Worm (Caenorhabditis elegans) whole organism, mixed stage, embryonic: ENCODE data around the gene T22F3.7.

Source experiments
- M03D4.4 ChIP-seq: sonication (generic microtip); optimal IDR thresholded peaks from 2 replicates; lab custom pipeline; 2017; ENCODE audit warnings: mild to moderate bottlenecking, missing genetic modification characterization, missing compliant biosample characterization
- blmp-1 ChIP-seq: fragments of 150-350 bp; optimal IDR thresholded peaks from 2 replicates; lab custom pipeline; 2014; ENCODE audit warnings: missing biosample characterization, missing genetic modification characterization
- ceh-39 ChIP-seq: fragments of 150-350 bp; optimal IDR thresholded peaks from 2 replicates; lab custom pipeline; 2014; ENCODE audit warnings: missing biosample characterization, missing genetic modification characterization
- drap-1 ChIP-seq: fragments of 200-800 bp; sonication (Bioruptor generic); optimal IDR thresholded peaks from 3 replicates; lab custom pipeline; 2018; ENCODE audit warnings: mild to moderate bottlenecking, missing genetic modification characterization, missing compliant biosample characterization
- elt-1 ChIP-seq: sonication (generic microtip); optimal IDR thresholded peaks from 2 replicates; lab custom pipeline; 2017; ENCODE audit warnings: missing genetic modification characterization, mild to moderate bottlenecking, missing compliant biosample characterization, antibody characterized with exemption, moderate library complexity, borderline replicate concordance; ENCODE audit not compliant: insufficient read depth
- lin-13 ChIP-seq: fragments of 150-350 bp; optimal IDR thresholded peaks from 2 replicates; lab custom pipeline; 2014; ENCODE audit warnings: missing biosample characterization, missing genetic modification characterization
- nhr-12 ChIP-seq: fragments of 150-350 bp; optimal IDR thresholded peaks from 2 replicates; lab custom pipeline; 2014; ENCODE audit warnings: missing biosample characterization, missing genetic modification characterization
- nhr-28 ChIP-seq: fragments of 150-350 bp; optimal IDR thresholded peaks from 2 replicates; lab custom pipeline; 2014; ENCODE audit warnings: missing biosample characterization, missing genetic modification characterization
- nhr-76 ChIP-seq: sonication (generic microtip); optimal IDR thresholded peaks from 2 replicates; lab custom pipeline; 2017; ENCODE audit warnings: missing biosample characterization, missing genetic modification characterization
- pha-4 ChIP-seq: fragments of 150-350 bp; optimal IDR thresholded peaks from 2 replicates; lab custom pipeline; 2018; ENCODE audit warnings: missing biosample characterization, missing genetic modification reagents, missing genetic modification characterization
- sem-2 ChIP-seq: fragments of 200-800 bp; sonication (Bioruptor generic); optimal IDR thresholded peaks from 2 replicates; lab custom pipeline; 2018; ENCODE audit warnings: mild to moderate bottlenecking, missing genetic modification characterization, missing compliant biosample characterization
- tbx-8 ChIP-seq: fragments of 200-800 bp; sonication (Bioruptor generic); optimal IDR thresholded peaks from 2 replicates; lab custom pipeline; 2018; ENCODE audit warnings: mild to moderate bottlenecking, missing genetic modification characterization, moderate library complexity, missing compliant biosample characterization
- unc-39 ChIP-seq: fragments of 150-350 bp; optimal IDR thresholded peaks from 2 replicates; lab custom pipeline; 2014; ENCODE audit warnings: missing biosample characterization, missing genetic modification characterization
- unc-62 ChIP-seq: fragments of 150-350 bp; optimal IDR thresholded peaks from 2 replicates; lab custom pipeline; 2014; ENCODE audit warnings: missing biosample characterization, missing genetic modification reagents, missing genetic modification characterization

DNA sequence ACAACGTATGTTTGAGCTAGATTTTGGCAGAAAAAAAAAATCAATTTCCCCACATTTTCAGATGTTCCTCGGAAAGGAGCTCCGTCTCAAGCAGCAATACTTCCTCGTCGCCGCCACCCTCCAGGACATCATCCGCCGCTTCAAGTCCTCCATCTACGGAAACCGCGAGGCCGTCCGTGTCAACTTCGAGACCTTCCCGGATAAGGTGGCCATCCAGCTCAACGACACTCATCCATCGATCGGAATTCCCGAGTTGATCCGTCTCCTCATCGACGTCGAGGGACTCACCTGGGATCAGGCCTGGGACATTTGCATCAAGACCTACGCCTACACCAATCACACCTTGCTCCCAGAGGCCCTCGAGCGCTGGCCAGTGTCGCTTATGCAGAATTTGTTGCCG, 17.8 kb downstream of the T22F3.7 start:
- TF ChIP-seq drap-1 (no peak), unc-62 (GFP tag; lab: Kevin White, UChicago) (no peak), sem-2 (GFP tag; lab: Kevin White, UChicago) (no peak), M03D4.4 (tag; lab: Kevin White, UChicago) (no peak), elt-1 (no peak), lin-13 (tag; lab: Kevin White, UChicago) (no peak), unc-39 (no peak), nhr-12 (tag; lab: Kevin White, UChicago) (no peak), blmp-1 (tag; lab: Kevin White, UChicago) (no peak), ceh-39 (tag; lab: Kevin White, UChicago) (no peak), pha-4 (tag; lab: Kevin White, UChicago) (no peak), nhr-76 (tag; lab: Kevin White, UChicago) (no peak), nhr-28 (tag; lab: Kevin White, UChicago) (no peak), tbx-8 (GFP tag; lab: Kevin White, UChicago) (no peak)
